ENCODE assay signal across 3 worm cellular contexts in genomic region chrIV:13098652-13099051, ce11.
TF ChIP-seq lines count a peak whose summit lies in the region.

dli-1 (minus strand) TSS chrIV:13098792.
tin-9.2 (plus strand) TSS chrIV:13098995.
exos-4.1 (plus strand) TSS chrIV:13098999.

TF ChIP-seq in whole organism, L1 larva, 84 proteins besides CTCF, POLR2A, EP300 and RAD21 (continued from another document):
- TF ChIP-seq xbp-1 (tag; optimal IDR thresholded peaks at IDR 0.05; lab: Kevin White, UChicago): peak; percentile 78
- no peak for TF ChIP-seq hlh-17 (GFP tag; optimal IDR thresholded peaks at IDR 0.05; lab: Kevin White, UChicago; ENCODE audit: borderline replicate concordance)
- peak; percentile 49 for TF ChIP-seq egl-13 (tag; optimal IDR thresholded peaks at IDR 0.05; lab: Kevin White, UChicago)
- peak; percentile 86 for TF ChIP-seq skn-1 (tag; optimal IDR thresholded peaks at IDR 0.05; lab: Kevin White, UChicago)
- no peak for TF ChIP-seq sptf-1 (tag; optimal IDR thresholded peaks at IDR 0.05; lab: Kevin White, UChicago)
- TF ChIP-seq grh-1 (GFP tag; IDR thresholded peaks at IDR 0.05; lab: Robert Waterston, UW): peak; percentile 13; the same call in 1 of the 2 replicates
- peak; percentile 17 for TF ChIP-seq nhr-77 (tag; optimal IDR thresholded peaks at IDR 0.05; lab: Kevin White, UChicago)
- peak; percentile 80 to 82 for TF ChIP-seq lin-35 (GFP tag; optimal IDR thresholded peaks at IDR 0.05; lab: Kevin White, UChicago)
- peak; percentile 69 for TF ChIP-seq rnt-1 (tag; optimal IDR thresholded peaks at IDR 0.05; lab: Kevin White, UChicago)
- TF ChIP-seq fkh-8 (tag; optimal IDR thresholded peaks at IDR 0.05; lab: Kevin White, UChicago): peak; percentile 50
- peak; percentile 69 for TF ChIP-seq unc-86 (tag; optimal IDR thresholded peaks at IDR 0.05; lab: Kevin White, UChicago)
- peak; percentile 10; the same call in 1 of the 2 replicates for TF ChIP-seq mab-9 (GFP tag; IDR thresholded peaks at IDR 0.05; lab: Robert Waterston, UW)
- TF ChIP-seq unc-30 (tag; optimal IDR thresholded peaks at IDR 0.05; lab: Kevin White, UChicago): no peak
- peak; percentile 25 for TF ChIP-seq lin-13 (GFP tag; optimal IDR thresholded peaks at IDR 0.05; lab: Kevin White, UChicago)
- TF ChIP-seq nhr-20 (tag; optimal IDR thresholded peaks at IDR 0.05; lab: Kevin White, UChicago): peak; percentile 73
- peak; percentile 82 to 84 for TF ChIP-seq efl-1 (optimal IDR thresholded peaks at IDR 0.05; lab: Kevin White, UChicago)
- peak; percentile 82 to 97 for TF ChIP-seq efl-1 (GFP tag; optimal IDR thresholded peaks at IDR 0.05 in 1 of 2; lab: Kevin White, UChicago)
- TF ChIP-seq tbx-2 (tag; optimal IDR thresholded peaks at IDR 0.05; lab: Kevin White, UChicago): peak; percentile 81
- no peak for TF ChIP-seq ces-1 (GFP tag; optimal IDR thresholded peaks at IDR 0.05; lab: Kevin White, UChicago)
- TF ChIP-seq sup-37 (GFP tag; optimal IDR thresholded peaks at IDR 0.05; lab: Kevin White, UChicago): no peak
- TF ChIP-seq nhr-11 (tag; optimal IDR thresholded peaks at IDR 0.05; lab: Kevin White, UChicago): peak; percentile 33
- TF ChIP-seq dpl-1 (GFP tag; optimal IDR thresholded peaks at IDR 0.05; lab: Kevin White, UChicago): peak; percentile 73 to 84 (median 79)
- peak; percentile 76 for TF ChIP-seq nhr-19 (GFP tag; conservative IDR thresholded peaks at IDR 0.05; lab: Robert Waterston, UW)
- TF ChIP-seq ceh-63 (GFP tag; optimal IDR thresholded peaks at IDR 0.05; lab: Kevin White, UChicago): no peak
- TF ChIP-seq fkh-4 (tag; optimal IDR thresholded peaks at IDR 0.05; lab: Kevin White, UChicago; ENCODE audit: borderline replicate concordance): no peak
- TF ChIP-seq fos-1 (tag; optimal IDR thresholded peaks at IDR 0.05; lab: Kevin White, UChicago): peak; percentile 33
- TF ChIP-seq lin-15B (tag; optimal IDR thresholded peaks at IDR 0.05; lab: Kevin White, UChicago): peak; percentile 62
- no peak for TF ChIP-seq aha-1 (tag; optimal IDR thresholded peaks at IDR 0.05; lab: Kevin White, UChicago)
- TF ChIP-seq nhr-71 (tag; optimal IDR thresholded peaks at IDR 0.05; lab: Kevin White, UChicago): peak; percentile 88
- TF ChIP-seq ama-1 (optimal IDR thresholded peaks at IDR 0.05; lab: Kevin White, UChicago): peak; percentile 16
- TF ChIP-seq zip-4 (GFP tag; optimal IDR thresholded peaks at IDR 0.05; lab: Kevin White, UChicago): peak; percentile 18
- TF ChIP-seq nhr-90 (tag; optimal IDR thresholded peaks at IDR 0.05; lab: Kevin White, UChicago; ENCODE audit: poor library complexity): peak; percentile 63
- TF ChIP-seq elt-3 (tag; optimal IDR thresholded peaks at IDR 0.05; lab: Kevin White, UChicago): peak in 1 of 6 experiments; percentile 39
- peak; percentile 94 for TF ChIP-seq F16B12.6 (tag; optimal IDR thresholded peaks at IDR 0.05; lab: Kevin White, UChicago)
- TF ChIP-seq lsy-2 (tag; optimal IDR thresholded peaks at IDR 0.05; lab: Kevin White, UChicago): peak; percentile 89 to 90
- no peak for TF ChIP-seq fkh-10 (GFP tag; optimal IDR thresholded peaks at IDR 0.05; lab: Kevin White, UChicago)
- TF ChIP-seq isw-1 (GFP tag; IDR thresholded peaks at IDR 0.05; lab: Robert Waterston, UW): peak; percentile 79
- peak; percentile 74 for TF ChIP-seq dsc-1 (tag; optimal IDR thresholded peaks at IDR 0.05; lab: Kevin White, UChicago)
- TF ChIP-seq mep-1 (tag; optimal IDR thresholded peaks at IDR 0.05; lab: Kevin White, UChicago): peak; percentile 95
- TF ChIP-seq lin-39 (tag; optimal IDR thresholded peaks at IDR 0.05; lab: Kevin White, UChicago): peak; percentile 73
TF ChIP-seq in whole organism, L1 larva: peak in this region for 43.

TF ChIP-seq in whole organism, L3 larva, 47 proteins besides CTCF, POLR2A, EP300 and RAD21 (continued from another document):
- no peak for TF ChIP-seq fkh-10 (GFP tag; optimal IDR thresholded peaks at IDR 0.05; lab: Kevin White, UChicago)
- TF ChIP-seq snpc-4 (tag; optimal IDR thresholded peaks at IDR 0.05; lab: Kevin White, UChicago): peak; percentile 31
- peak; percentile 29 for TF ChIP-seq elt-2 (tag; optimal IDR thresholded peaks at IDR 0.05; lab: Kevin White, UChicago)
TF ChIP-seq in whole organism, L3 larva: peak in this region for 14.

TF ChIP-seq in whole organism, young adult, 124 proteins besides CTCF, POLR2A, EP300 and RAD21 (continued from another document):
- TF ChIP-seq snpc-1.3 (tag; optimal IDR thresholded peaks at IDR 0.05; lab: Kevin White, UChicago; ENCODE audit: insufficient read depth): peak; percentile 77
- TF ChIP-seq lin-40 (tag; optimal IDR thresholded peaks at IDR 0.05; lab: Kevin White, UChicago): peak; percentile 63
- 0 out of 2 replicates have a peak, but pooled peaks have one; percentile 36 for TF ChIP-seq nfyb-1 (GFP tag; IDR thresholded peaks at IDR 0.05; lab: Robert Waterston, UW)
- TF ChIP-seq Y67H2A.10 (GFP tag; conservative IDR thresholded peaks at IDR 0.05; lab: Robert Waterston, UW): no peak
- TF ChIP-seq K12H6.12 (tag; optimal IDR thresholded peaks at IDR 0.05; lab: Kevin White, UChicago): no peak
- no peak for TF ChIP-seq sptf-2 (GFP tag; optimal IDR thresholded peaks at IDR 0.05; lab: Kevin White, UChicago)
- TF ChIP-seq C17E4.6 (GFP tag; IDR thresholded peaks at IDR 0.05; lab: Robert Waterston, UW): no peak
- no peak for TF ChIP-seq F10E7.11 (tag; optimal IDR thresholded peaks at IDR 0.05; lab: Kevin White, UChicago)
